Worm (Caenorhabditis elegans): Measurements from ENCODE around the gene K12D9.1.

ce11 chrV:2996105-2996504 is 18.2 kb upstream of the K12D9.1 start, which contains the start of gene srw-120:
- no peak for TF ChIP-seq nhr-23 (tag; optimal IDR thresholded peaks at IDR 0.05)
- no peak for TF ChIP-seq unc-62 (GFP tag; optimal IDR thresholded peaks at IDR 0.05)
- TF ChIP-seq ztf-1 (GFP tag; conservative IDR thresholded peaks at IDR 0.05), result no peak
- TF ChIP-seq skn-1 (tag; optimal IDR thresholded peaks at IDR 0.05), result no peak
- TF ChIP-seq unc-39 (tag; optimal IDR thresholded peaks at IDR 0.05), result no peak
- no peak for TF ChIP-seq lin-13 (GFP tag; optimal IDR thresholded peaks at IDR 0.05)
- no peak for TF ChIP-seq gmeb-1 (tag; optimal IDR thresholded peaks at IDR 0.05)
- no peak for TF ChIP-seq alr-1 (tag; optimal IDR thresholded peaks at IDR 0.05)
- no peak for TF ChIP-seq snpc-4 (tag; optimal IDR thresholded peaks at IDR 0.05)
- no peak for TF ChIP-seq nhr-25 (tag; optimal IDR thresholded peaks at IDR 0.05)
